Fruit fly (Drosophila melanogaster) whole organism, embryonic: ENCODE results near the gene CG13367.

ENCODE experiments used
- Asciz ChIP-seq: fragments of 200-800 bp; sonication (Bioruptor generic); optimal IDR thresholded peaks from 2 replicates; lab custom pipeline; 2017; ENCODE audit warnings: missing biosample characterization, mild to moderate bottlenecking, missing genetic modification characterization, missing genetic modification reagents
- CG10543 ChIP-seq: fragments of 200-800 bp; sonication (Bioruptor generic); optimal IDR thresholded peaks from 3 replicates; lab custom pipeline; 2017; ENCODE audit warnings: missing biosample characterization, mild to moderate bottlenecking, missing genetic modification characterization, moderate library complexity
- CG12071 ChIP-seq: fragments of 200-800 bp; sonication (Bioruptor generic); optimal IDR thresholded peaks from 3 replicates; lab custom pipeline; 2018; ENCODE audit warnings: missing biosample characterization, mild to moderate bottlenecking, missing genetic modification characterization
- CG12104 ChIP-seq: fragments of 200-800 bp; sonication (Bioruptor generic); optimal IDR thresholded peaks from 3 replicates; lab custom pipeline; 2016; ENCODE audit warnings: missing biosample characterization, missing genetic modification characterization
- CG12155 ChIP-seq: fragments of 200-800 bp; sonication (Bioruptor generic); optimal IDR thresholded peaks from 3 replicates; lab custom pipeline; 2016; ENCODE audit warnings: missing biosample characterization, missing genetic modification characterization
- CG12769 ChIP-seq: fragments of 200-800 bp; sonication (Bioruptor generic); optimal IDR thresholded peaks from 2 replicates; lab custom pipeline; 2019; ENCODE audit warnings: missing biosample characterization, mild to moderate bottlenecking, missing genetic modification characterization, moderate library complexity
- CG1602 ChIP-seq: fragments of 200-800 bp; sonication (Bioruptor generic); optimal IDR thresholded peaks from 3 replicates; lab custom pipeline; 2016; ENCODE audit warnings: missing biosample characterization, missing genetic modification characterization
- CG1603 ChIP-seq: fragments of 200-800 bp; sonication (Bioruptor generic); optimal IDR thresholded peaks from 2 replicates; lab custom pipeline; 2019; ENCODE audit warnings: missing biosample characterization, mild to moderate bottlenecking, missing genetic modification characterization, moderate library complexity
- CG18599 ChIP-seq: fragments of 200-800 bp; sonication (Bioruptor generic); optimal IDR thresholded peaks from 3 replicates; lab custom pipeline; 2017; ENCODE audit warnings: missing biosample characterization, missing genetic modification characterization, mild to moderate bottlenecking, moderate library complexity, missing genetic modification reagents
- CG2678 ChIP-seq: fragments of 200-800 bp; sonication (Bioruptor generic); optimal IDR thresholded peaks from 3 replicates; lab custom pipeline; 2019; ENCODE audit warnings: missing biosample characterization, mild to moderate bottlenecking, missing genetic modification characterization, moderate library complexity
- CG2712 ChIP-seq: fragments of 200-800 bp; optimal IDR thresholded peaks from 3 replicates; lab custom pipeline; 2019; ENCODE audit warnings: missing biosample characterization, mild to moderate bottlenecking, missing genetic modification characterization, moderate library complexity
- CG4360 ChIP-seq: fragments of 200-800 bp; sonication (Bioruptor generic); IDR thresholded peaks from 2 replicates; pipeline ENCODE4 v1.3.6; 2022; ENCODE audit warnings: missing biosample characterization, missing genetic modification characterization
- CG6254 ChIP-seq: fragments of 200-800 bp; sonication (Bioruptor generic); optimal IDR thresholded peaks from 3 replicates; lab custom pipeline; 2017; ENCODE audit warnings: mild to moderate bottlenecking, missing biosample characterization, missing genetic modification reagents, missing genetic modification characterization
- CG6813 ChIP-seq: fragments of 200-800 bp; sonication (Bioruptor generic); optimal IDR thresholded peaks from 2 replicates; lab custom pipeline; 2017; ENCODE audit warnings: missing biosample characterization, missing genetic modification characterization, mild to moderate bottlenecking, moderate library complexity, missing genetic modification reagents
- CG7928 ChIP-seq: fragments of 200-800 bp; sonication (Bioruptor generic); optimal IDR thresholded peaks from 2 replicates; lab custom pipeline; 2017; ENCODE audit warnings: missing biosample characterization, mild to moderate bottlenecking, missing genetic modification characterization
- CG9817 ChIP-seq: fragments of 200-800 bp; sonication (Bioruptor generic); optimal IDR thresholded peaks from 2 replicates; lab custom pipeline; 2018; ENCODE audit warnings: missing biosample characterization, mild to moderate bottlenecking, missing genetic modification characterization, moderate library complexity
- D19B ChIP-seq: fragments of 200-800 bp; sonication (Bioruptor generic); optimal IDR thresholded peaks from 2 replicates; lab custom pipeline; 2017; ENCODE audit warnings: missing biosample characterization, mild to moderate bottlenecking, missing genetic modification characterization
- Ets65A ChIP-seq: fragments of 200-800 bp; sonication (Bioruptor generic); peaks from one replicate; lab custom pipeline; 2016; ENCODE audit warnings: missing biosample characterization, missing genetic modification characterization
- GATAe ChIP-seq: fragments of 200-800 bp; sonication (Bioruptor generic); conservative IDR thresholded peaks from 2 replicates; pipeline ENCODE4 v1.3.6; 2022; ENCODE audit warnings: missing biosample characterization, missing genetic modification characterization
- Hey ChIP-seq: fragments of 200-800 bp; sonication (Bioruptor generic); optimal IDR thresholded peaks from 3 replicates; lab custom pipeline; 2018; ENCODE audit warnings: missing biosample characterization, mild to moderate bottlenecking, missing genetic modification characterization
- Hmr ChIP-seq: fragments of 200-800 bp; sonication (Bioruptor generic); optimal IDR thresholded peaks from 3 replicates; lab custom pipeline; 2017; ENCODE audit warnings: mild to moderate bottlenecking, missing biosample characterization, missing genetic modification reagents, missing genetic modification characterization
- Hr39 ChIP-seq: fragments of >200 bp; optimal IDR thresholded peaks from 2 replicates; lab custom pipeline; 2017
- Lim3 ChIP-seq: fragments of 200-800 bp; sonication (Bioruptor generic); IDR thresholded peaks from 2 replicates; pipeline ENCODE4 v1.3.6; 2022; ENCODE audit warnings: missing biosample characterization, missing genetic modification characterization
- MBD-R2 ChIP-seq: fragments of 200-800 bp; sonication (Bioruptor generic); IDR thresholded peaks from 2 replicates; pipeline ENCODE4 v1.3.6; 2022; ENCODE audit warnings: missing biosample characterization, missing genetic modification characterization
- Med ChIP-seq: fragments of 200-800 bp; sonication (Bioruptor generic); peaks from one replicate; lab custom pipeline; 2016; ENCODE audit warnings: missing biosample characterization, missing genetic modification characterization, mild to moderate bottlenecking, inconsistent platforms, moderate library complexity
- Meics ChIP-seq: fragments of 200-800 bp; sonication (Bioruptor generic); optimal IDR thresholded peaks from 2 replicates; lab custom pipeline; 2017; ENCODE audit warnings: missing biosample characterization, mild to moderate bottlenecking, missing genetic modification characterization
- Pdp1 ChIP-seq, 2 experiments: fragments of 200-800 bp; sonication (Bioruptor generic); optimal IDR thresholded peaks; 3 replicates each; lab custom pipeline; 2016; ENCODE audit warnings: missing biosample characterization in 2 of 2, missing genetic modification characterization in 2 of 2, mild to moderate bottlenecking in 1 of 2, moderate library complexity in 1 of 2
- amos ChIP-seq: fragments of 200-800 bp; sonication (Bioruptor generic); IDR thresholded peaks from 2 replicates; pipeline ENCODE4 v1.3.6; 2022; ENCODE audit warnings: missing biosample characterization, missing genetic modification characterization; ENCODE audit not compliant: partially characterized antibody
- bsh ChIP-seq, 2 experiments: fragments of 200-800 bp; sonication (Bioruptor generic); optimal IDR thresholded peaks; 2 replicates each; lab custom pipeline; 2017 to 2018; ENCODE audit warnings: mild to moderate bottlenecking in 2 of 2, missing biosample characterization in 2 of 2, missing genetic modification characterization in 2 of 2, moderate library complexity in 1 of 2
- ci ChIP-seq: fragments of 200-800 bp; sonication (Bioruptor generic); IDR thresholded peaks from 3 replicates; pipeline ENCODE4 v1.3.6; 2022; ENCODE audit warnings: missing biosample characterization, missing genetic modification characterization
- en ChIP-seq: fragments of 200-800 bp; sonication (Bioruptor generic); optimal IDR thresholded peaks from 2 replicates; lab custom pipeline; 2016; ENCODE audit warnings: missing biosample characterization, missing genetic modification characterization
- ewg ChIP-seq: fragments of 200-800 bp; sonication (Bioruptor generic); optimal IDR thresholded peaks from 3 replicates; lab custom pipeline; 2017; ENCODE audit warnings: mild to moderate bottlenecking, missing biosample characterization, missing genetic modification reagents, missing genetic modification characterization
- exex ChIP-seq: fragments of 200-800 bp; sonication (Bioruptor generic); optimal IDR thresholded peaks from 4 replicates; lab custom pipeline; 2018; ENCODE audit warnings: missing biosample characterization, mild to moderate bottlenecking, missing genetic modification characterization, moderate library complexity
- grn ChIP-seq: fragments of 200-800 bp; sonication (Bioruptor generic); optimal IDR thresholded peaks from 3 replicates; lab custom pipeline; 2017; ENCODE audit warnings: missing biosample characterization, missing genetic modification characterization
- ham ChIP-seq: fragments of 200-800 bp; sonication (Bioruptor generic); IDR thresholded peaks from 2 replicates; pipeline ENCODE4 v1.3.6; 2022; ENCODE audit warnings: missing biosample characterization, missing genetic modification characterization
- lab ChIP-seq: fragments of 200-800 bp; sonication (Bioruptor generic); optimal IDR thresholded peaks from 3 replicates; lab custom pipeline; 2017; ENCODE audit warnings: missing biosample characterization, missing genetic modification characterization, mild to moderate bottlenecking, moderate library complexity, missing genetic modification reagents
- luna ChIP-seq: fragments of 200-800 bp; sonication (Bioruptor generic); optimal IDR thresholded peaks from 2 replicates; lab custom pipeline; 2016; ENCODE audit warnings: missing biosample characterization, missing genetic modification characterization
- maf-S ChIP-seq: fragments of 200-800 bp; sonication (Bioruptor generic); optimal IDR thresholded peaks from 2 replicates; lab custom pipeline; 2016; ENCODE audit warnings: missing biosample characterization, missing genetic modification characterization
- sd ChIP-seq: fragments of 200-800 bp; sonication (Bioruptor generic); optimal IDR thresholded peaks from 3 replicates; lab custom pipeline; 2018; ENCODE audit warnings: missing biosample characterization, mild to moderate bottlenecking, missing genetic modification characterization, moderate library complexity
- sens ChIP-seq: fragments of 200-800 bp; sonication (Bioruptor generic); peaks from one replicate; lab custom pipeline; 2016; ENCODE audit warnings: missing biosample characterization, missing genetic modification characterization
- sr ChIP-seq: fragments of 200-800 bp; sonication (Bioruptor generic); IDR thresholded peaks from 3 replicates; pipeline ENCODE4 v1.3.6; 2022; ENCODE audit warnings: missing biosample characterization, missing genetic modification characterization
- sug ChIP-seq: fragments of 200-800 bp; optimal IDR thresholded peaks from 2 replicates; lab custom pipeline; 2019; ENCODE audit warnings: missing biosample characterization, mild to moderate bottlenecking, missing genetic modification characterization, moderate library complexity
- twi ChIP-seq: fragments of 200-800 bp; optimal IDR thresholded peaks from 2 replicates; lab custom pipeline; 2019; ENCODE audit warnings: missing biosample characterization, mild to moderate bottlenecking, missing genetic modification characterization, moderate library complexity
- vnd ChIP-seq: fragments of 200-800 bp; sonication (Bioruptor generic); IDR thresholded peaks from 3 replicates; pipeline ENCODE4 v1.3.6; 2022; ENCODE audit warnings: missing biosample characterization, missing genetic modification characterization; ENCODE audit not compliant: partially characterized antibody
- zfh1 ChIP-seq: fragments of 200-800 bp; sonication (Bioruptor generic); IDR thresholded peaks from 3 replicates; pipeline ENCODE4 v1.3.6; 2022; ENCODE audit warnings: missing biosample characterization, missing genetic modification characterization

The CG13367 gene

dm6 chrX:644461-644860 is at the start of gene CG13367:
Gene CG13367 (plus strand): TSS chrX:644761.
- 0 out of 2 replicates have a peak, but pooled peaks have one; percentile 10 for TF ChIP-seq MBD-R2
- TF ChIP-seq CG7928 (GFP tag; lab: Kevin White, UChicago) = peak; percentile 49

- TF ChIP-seq amos (GFP tag; lab: Robert Waterston, UW) = 0 out of 2 replicates have a peak, but pooled peaks have one; percentile 18
- TF ChIP-seq CG4360 (GFP tag; lab: Robert Waterston, UW) = no peak
- peak; percentile 15 for TF ChIP-seq sens (GFP tag; lab: Kevin White, UChicago)
- peak; percentile 97 for TF ChIP-seq Hr39 (lab: Kevin White, UChicago)
- peak; percentile 73 for TF ChIP-seq sr (GFP tag; lab: Robert Waterston, UW)
- no peak for TF ChIP-seq Meics (GFP tag; lab: Kevin White, UChicago)
- no peak for TF ChIP-seq Hmr (GFP tag; lab: Kevin White, UChicago)
These were observed 47.5 kb upstream of the CG13367 start for dm6 chrX:597057-597456.

dm6 chrX:598322-599057 is 46.1 kb upstream of the CG13367 start:
- no peak for TF ChIP-seq CG6254
- TF ChIP-seq CG9817 (tag; lab: Kevin White, UChicago) = no peak
- 0 out of 2 replicates have a peak, but pooled peaks have one; percentile 16 for TF ChIP-seq GATAe (GFP tag; lab: Robert Waterston, UW)
- peak; percentile 7 for TF ChIP-seq CG18599 (GFP tag; lab: Kevin White, UChicago)
- peak; percentile 59 for TF ChIP-seq sd
- TF ChIP-seq Hey (tag; lab: Kevin White, UChicago) = peak; percentile 99
- TF ChIP-seq CG1603 = peak; percentile 16
- peak in 1 of 2 experiments; percentile 61 for TF ChIP-seq Pdp1 (GFP tag; optimal IDR thresholded peaks at IDR 0.05; lab: Kevin White, UChicago)
- peak; percentile 67 for TF ChIP-seq Med (GFP tag; lab: Kevin White, UChicago)
- peak; percentile 19 for TF ChIP-seq Ets65A (GFP tag; lab: Kevin White, UChicago)
- peak in 1 of 2 experiments; percentile 18 for TF ChIP-seq bsh (GFP tag; optimal IDR thresholded peaks at IDR 0.05; lab: Kevin White, UChicago)
- TF ChIP-seq Asciz (GFP tag; lab: Kevin White, UChicago) = peak; percentile 14
- TF ChIP-seq CG10543 (GFP tag; lab: Kevin White, UChicago) = peak; percentile 39
- peak; percentile 6 for TF ChIP-seq D19B (GFP tag; lab: Kevin White, UChicago)
- TF ChIP-seq CG12769 (tag; lab: Kevin White, UChicago) = peak; percentile 71
- peak; percentile 22; the same call in 1 of the 3 replicates for TF ChIP-seq ci (GFP tag; lab: Robert Waterston, UW)
- peak; percentile 20 for TF ChIP-seq lab (GFP tag; lab: Kevin White, UChicago)
- no peak for TF ChIP-seq CG1602 (GFP tag; lab: Kevin White, UChicago)
- TF ChIP-seq ham (GFP tag; lab: Robert Waterston, UW) = no peak
- no peak for TF ChIP-seq CG12104 (GFP tag; lab: Kevin White, UChicago)
- TF ChIP-seq twi (tag; lab: Kevin White, UChicago) = no peak
- no peak for TF ChIP-seq ewg (GFP tag; lab: Kevin White, UChicago)
- TF ChIP-seq en = no peak
- peak; percentile 89 for TF ChIP-seq exex
- TF ChIP-seq Lim3 (GFP tag; lab: Robert Waterston, UW) = no peak
- no peak for TF ChIP-seq CG6813 (GFP tag; lab: Kevin White, UChicago)
- TF ChIP-seq CG2712 (tag; lab: Kevin White, UChicago) = no peak
- TF ChIP-seq grn (GFP tag; lab: Kevin White, UChicago) = peak; percentile 32
- TF ChIP-seq maf-S (GFP tag; lab: Kevin White, UChicago) = no peak
- peak; percentile 7; the same call in 1 of the 3 replicates for TF ChIP-seq vnd (GFP tag; lab: Robert Waterston, UW)
- TF ChIP-seq zfh1 (GFP tag; lab: Robert Waterston, UW) = no peak
- peak; percentile 22 for TF ChIP-seq CG12071 (GFP tag; lab: Kevin White, UChicago)
- TF ChIP-seq sens (GFP tag; lab: Kevin White, UChicago) = no peak
- peak; percentile 91 for TF ChIP-seq sug (tag; lab: Kevin White, UChicago)
- TF ChIP-seq CG2678 = peak; percentile 16
- no peak for TF ChIP-seq CG12155
- TF ChIP-seq luna (GFP tag; lab: Kevin White, UChicago) = no peak
